Worm (Caenorhabditis elegans) whole organism, young adult: ENCODE results near the gene bath-33.

Experiments used
- B0019.2 ChIP-seq: fragments of 200-800 bp; sonication (Bioruptor generic); conservative IDR thresholded peaks from 2 replicates; pipeline ENCODE4 v1.3.6; 2022; ENCODE audit warnings: missing genetic modification reagents, missing genetic modification characterization, missing compliant biosample characterization
- B0035.1 ChIP-seq: sonication (generic microtip); optimal IDR thresholded peaks from 2 replicates; lab custom pipeline; 2016; ENCODE audit warnings: missing genetic modification characterization, mild to moderate bottlenecking, missing compliant biosample characterization, missing genotype, missing genetic modification reagents
- C06A6.2 ChIP-seq: fragments of 200-800 bp; sonication (Bioruptor generic); conservative IDR thresholded peaks from 2 replicates; pipeline ENCODE4 v1.3.6; 2022; ENCODE audit warnings: missing genetic modification characterization, missing compliant biosample characterization
- F23B12.7 ChIP-seq: sonication (generic microtip); optimal IDR thresholded peaks from 2 replicates; lab custom pipeline; 2017; ENCODE audit warnings: missing genetic modification characterization, mild to moderate bottlenecking, missing compliant biosample characterization, antibody characterized with exemption, moderate library complexity; ENCODE audit not compliant: insufficient read depth
- F37B4.10 ChIP-seq: fragments of 200-800 bp; sonication (Bioruptor generic); IDR thresholded peaks from 2 replicates; pipeline ENCODE4 v1.3.6; 2022; ENCODE audit warnings: missing genetic modification characterization, missing compliant biosample characterization
- F57A8.1 ChIP-seq: fragments of 200-800 bp; sonication (Bioruptor generic); optimal IDR thresholded peaks from 2 replicates; lab custom pipeline; 2018; ENCODE audit warnings: mild to moderate bottlenecking, missing genetic modification characterization, moderate library complexity, missing compliant biosample characterization
- K11D2.4 ChIP-seq: fragments of 200-800 bp; sonication (Bioruptor generic); IDR thresholded peaks from 2 replicates; pipeline ENCODE4 v1.3.6; 2022; ENCODE audit warnings: missing genetic modification reagents, missing genetic modification characterization, missing compliant biosample characterization
- K12H6.12 ChIP-seq: fragments of 200-800 bp; sonication (Bioruptor generic); optimal IDR thresholded peaks from 2 replicates; lab custom pipeline; 2018; ENCODE audit warnings: mild to moderate bottlenecking, missing genetic modification characterization, missing compliant biosample characterization
- Y53F4B.3 ChIP-seq: fragments of 200-800 bp; sonication (Bioruptor generic); IDR thresholded peaks from 2 replicates; pipeline ENCODE4 v1.3.6; 2022; ENCODE audit warnings: missing genetic modification reagents, missing genetic modification characterization, missing compliant biosample characterization
- ZK185.1 ChIP-seq: sonication (generic microtip); optimal IDR thresholded peaks from 2 replicates; lab custom pipeline; 2016; ENCODE audit warnings: mild to moderate bottlenecking, missing genetic modification characterization, missing compliant biosample characterization; ENCODE audit not compliant: poor library complexity, severe bottlenecking
- ama-1 ChIP-seq, 3 experiments: fragments of 150-350 bp in 1 of 3; sonication (generic microtip) in 2 of 3; optimal IDR thresholded peaks; 2 replicates each; lab custom pipeline; 2014 to 2018; ENCODE audit warnings: missing biosample characterization in 2 of 3, missing genetic modification characterization in 2 of 3, missing genetic modification reagents in 2 of 3
- aptf-3 ChIP-seq: fragments of 200-800 bp; sonication (Bioruptor generic); IDR thresholded peaks from 2 replicates; pipeline ENCODE4 v1.3.6; 2022; ENCODE audit warnings: missing genetic modification characterization, missing compliant biosample characterization
- atf-7 ChIP-seq: sonication (generic microtip); optimal IDR thresholded peaks from 2 replicates; lab custom pipeline; 2017; ENCODE audit warnings: mild to moderate bottlenecking, missing genetic modification characterization, missing compliant biosample characterization
- attf-6 ChIP-seq: fragments of 200-800 bp; sonication (Bioruptor generic); IDR thresholded peaks from 2 replicates; pipeline ENCODE4 v1.3.6; 2022; ENCODE audit warnings: missing genetic modification reagents, missing genetic modification characterization, missing compliant biosample characterization
- bed-2 ChIP-seq: fragments of 200-800 bp; sonication (Bioruptor generic); IDR thresholded peaks from 2 replicates; pipeline ENCODE4 v1.3.6; 2022; ENCODE audit warnings: missing genetic modification reagents, missing genetic modification characterization, missing compliant biosample characterization
- ccch-3 ChIP-seq: fragments of 200-800 bp; sonication (Bioruptor generic); optimal IDR thresholded peaks from 2 replicates; lab custom pipeline; 2018; ENCODE audit warnings: mild to moderate bottlenecking, missing genetic modification characterization, missing compliant biosample characterization
- ceh-100 ChIP-seq: fragments of 200-800 bp; sonication (Bioruptor generic); IDR thresholded peaks from 2 replicates; pipeline ENCODE4 v1.3.6; 2022; ENCODE audit warnings: missing genetic modification reagents, missing genetic modification characterization, missing compliant biosample characterization
- ceh-58 ChIP-seq: fragments of 200-800 bp; sonication (Bioruptor generic); IDR thresholded peaks from 2 replicates; pipeline ENCODE4 v1.3.6; 2022; ENCODE audit warnings: missing genetic modification characterization, missing compliant biosample characterization
- ceh-79 ChIP-seq: sonication (generic microtip); optimal IDR thresholded peaks from 2 replicates; lab custom pipeline; 2017; ENCODE audit warnings: mild to moderate bottlenecking, missing genetic modification characterization, missing compliant biosample characterization
- chd-7 ChIP-seq: sonication (generic microtip); optimal IDR thresholded peaks from 2 replicates; lab custom pipeline; 2016; ENCODE audit warnings: mild to moderate bottlenecking, missing genetic modification characterization, moderate library complexity, missing compliant biosample characterization
- efl-1 ChIP-seq: fragments of 150-350 bp; optimal IDR thresholded peaks from 2 replicates; lab custom pipeline; 2014; ENCODE audit warnings: missing biosample characterization, missing genetic modification reagents, missing genetic modification characterization
- hmg-20 ChIP-seq: fragments of 200-800 bp; sonication (Bioruptor generic); IDR thresholded peaks from 2 replicates; pipeline ENCODE4 v1.3.6; 2022; ENCODE audit warnings: missing genetic modification reagents, missing genetic modification characterization, missing compliant biosample characterization
- lin-40 ChIP-seq: sonication (generic microtip); optimal IDR thresholded peaks from 2 replicates; lab custom pipeline; 2016; ENCODE audit warnings: missing genetic modification characterization, mild to moderate bottlenecking, missing compliant biosample characterization, missing genotype, missing genetic modification reagents
- madf-10 ChIP-seq: sonication (generic microtip); optimal IDR thresholded peaks from 2 replicates; lab custom pipeline; 2016; ENCODE audit warnings: mild to moderate bottlenecking, missing genetic modification characterization, missing compliant biosample characterization
- mel-28 ChIP-seq: sonication (generic microtip); optimal IDR thresholded peaks from 2 replicates; lab custom pipeline; 2016; ENCODE audit warnings: borderline replicate concordance, mild to moderate bottlenecking, missing genetic modification characterization, missing compliant biosample characterization
- mes-4 ChIP-seq: sonication (generic microtip); optimal IDR thresholded peaks from 2 replicates; lab custom pipeline; 2016; ENCODE audit warnings: missing genotype, missing genetic modification characterization, missing compliant biosample characterization
- nfya-2 ChIP-seq: fragments of 200-800 bp; sonication (Bioruptor generic); IDR thresholded peaks from 2 replicates; pipeline ENCODE4 v1.3.6; 2022; ENCODE audit warnings: missing genetic modification reagents, missing genetic modification characterization, missing compliant biosample characterization
- nfyb-1 ChIP-seq: fragments of 200-800 bp; sonication (Bioruptor generic); IDR thresholded peaks from 2 replicates; pipeline ENCODE4 v1.3.6; 2022; ENCODE audit warnings: missing genetic modification reagents, missing genetic modification characterization, missing compliant biosample characterization
- nhr-80 ChIP-seq: sonication (generic microtip); optimal IDR thresholded peaks from 2 replicates; lab custom pipeline; 2016; ENCODE audit warnings: missing genetic modification characterization, missing compliant biosample characterization
- rcor-1 ChIP-seq: fragments of 200-800 bp; sonication (Bioruptor generic); IDR thresholded peaks from 2 replicates; pipeline ENCODE4 v1.3.6; 2022; ENCODE audit warnings: missing genetic modification reagents, missing genetic modification characterization, missing compliant biosample characterization
- snpc-4 ChIP-seq, 5 experiments: fragments of 150-350 bp in 1 of 5; sonication (generic microtip) in 4 of 5; optimal IDR thresholded peaks; 2 replicates each; lab custom pipeline; 2014 to 2018; ENCODE audit warnings: missing genetic modification characterization in 5 of 5, missing biosample characterization in 3 of 5, antibody characterized with exemption in 2 of 5, mild to moderate bottlenecking in 2 of 5, missing compliant biosample characterization in 2 of 5, missing genotype in 2 of 5, moderate library complexity in 2 of 5, missing genetic modification reagents in 1 of 5
- tbp1 ChIP-seq: fragments of 200-800 bp; sonication (Bioruptor generic); optimal IDR thresholded peaks from 2 replicates; lab custom pipeline; 2018; ENCODE audit warnings: mild to moderate bottlenecking, missing genetic modification characterization, missing compliant biosample characterization
- zfh-2 ChIP-seq: fragments of 200-800 bp; sonication (Bioruptor generic); conservative IDR thresholded peaks from 2 replicates; pipeline ENCODE4 v1.3.6; 2022; ENCODE audit warnings: missing genetic modification reagents, missing genetic modification characterization, missing compliant biosample characterization
- zim-3 ChIP-seq: sonication (generic microtip); optimal IDR thresholded peaks from 2 replicates; lab custom pipeline; 2017; ENCODE audit warnings: mild to moderate bottlenecking, missing genetic modification characterization, moderate library complexity, missing compliant biosample characterization
- ztf-18 ChIP-seq: sonication (generic microtip); optimal IDR thresholded peaks from 2 replicates; lab custom pipeline; 2016; ENCODE audit warnings: missing genotype, mild to moderate bottlenecking, missing genetic modification characterization, missing compliant biosample characterization
- ztf-22 ChIP-seq: fragments of 200-800 bp; sonication (Bioruptor generic); optimal IDR thresholded peaks from 2 replicates; lab custom pipeline; 2018; ENCODE audit warnings: mild to moderate bottlenecking, missing genetic modification characterization, moderate library complexity, missing compliant biosample characterization
- ztf-26 ChIP-seq: sonication (generic microtip); optimal IDR thresholded peaks from 2 replicates; lab custom pipeline; 2017; ENCODE audit warnings: missing genetic modification characterization, missing compliant biosample characterization
- ztf-28 ChIP-seq: fragments of 200-800 bp; sonication (Bioruptor generic); IDR thresholded peaks from 2 replicates; pipeline ENCODE4 v1.3.6; 2022; ENCODE audit warnings: missing genetic modification reagents, missing genetic modification characterization, missing compliant biosample characterization
- ztf-3 ChIP-seq: fragments of 200-800 bp; sonication (Bioruptor generic); optimal IDR thresholded peaks from 2 replicates; lab custom pipeline; 2018; ENCODE audit warnings: mild to moderate bottlenecking, missing genetic modification characterization, missing compliant biosample characterization

Gene bath-33

DNA sequence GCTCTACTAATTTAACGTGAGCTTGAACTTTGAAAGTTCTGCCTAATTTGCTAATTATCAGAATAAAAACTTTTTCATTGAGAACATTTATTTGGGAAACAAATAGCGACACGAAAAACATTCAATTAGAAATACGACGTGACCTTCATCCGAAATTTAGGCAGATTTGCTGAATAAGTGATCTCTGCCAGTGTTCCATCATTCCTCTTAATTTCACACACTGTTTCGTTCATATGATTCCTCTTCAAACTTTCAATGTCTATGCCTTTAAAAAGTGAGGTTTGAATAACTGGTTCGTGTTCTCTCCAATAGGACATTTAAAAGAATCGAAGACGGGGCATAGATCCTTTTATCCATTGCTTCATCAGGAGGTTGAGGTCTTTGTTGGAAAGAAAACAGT is 44.5 kb upstream of the bath-33 start, which contains the start of gene fbxb-20:
TSS of gene fbxb-20 (minus strand) at position 101 of the 400 bp plus-strand sequence.
- TF ChIP-seq rcor-1 (GFP tag; lab: Robert Waterston, UW) (no peak), aptf-3 (no peak), chd-7 (no peak), tbp1 (GFP tag; lab: Kevin White, UChicago) (no peak), ama-1 (optimal IDR thresholded peaks at IDR 0.05; lab: Kevin White, UChicago) (no peak), ama-1 (GFP tag; optimal IDR thresholded peaks at IDR 0.05; lab: Kevin White, UChicago) (no peak), F37B4.10 (no peak), snpc-4 (GFP tag; optimal IDR thresholded peaks at IDR 0.05; lab: Kevin White, UChicago) (no peak), snpc-4 (tag; optimal IDR thresholded peaks at IDR 0.05; lab: Kevin White, UChicago) (no peak), hmg-20 (GFP tag; lab: Robert Waterston, UW) (no peak), Y53F4B.3 (GFP tag; lab: Robert Waterston, UW) (no peak), efl-1 (GFP tag; lab: Kevin White, UChicago) (no peak), nfyb-1 (GFP tag; lab: Robert Waterston, UW) (no peak), ceh-58 (GFP tag; lab: Robert Waterston, UW) (no peak)

- TF ChIP-seq K11D2.4 (no peak), C06A6.2 (GFP tag; lab: Robert Waterston, UW) (no peak), ceh-100 (GFP tag; lab: Robert Waterston, UW) (no peak), mel-28 (tag; lab: Kevin White, UChicago) (no peak)
These were observed 42.8 kb upstream of the bath-33 start, which contains the start of gene fbxb-21 for ce11 chrII:1648768-1649167. TSS of gene fbxb-21 (minus strand) at chrII:1648868.

DNA sequence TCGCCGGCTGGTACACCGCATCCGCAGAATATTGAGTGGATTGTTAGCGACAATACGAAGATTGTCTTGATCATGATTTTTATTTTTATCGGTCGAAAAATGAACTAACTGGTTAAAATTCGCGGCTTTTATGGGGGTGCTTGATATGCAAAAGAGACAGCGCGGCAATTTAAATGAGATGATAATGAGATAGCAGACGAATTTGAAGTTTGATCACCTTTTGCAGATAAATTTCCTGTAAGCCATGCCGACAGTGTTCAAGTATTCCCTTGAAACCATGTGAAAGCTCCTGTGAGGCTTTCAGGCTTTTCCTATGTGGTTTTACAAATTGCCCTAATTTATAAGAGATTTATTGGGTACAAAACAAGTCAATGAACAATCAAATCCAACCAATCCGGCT is 40.2 kb upstream of the bath-33 start, which contains the start of gene ZC204.17:
TSS of gene ZC204.17 (minus strand) at position 101 of the 400 bp plus-strand sequence.
- TF ChIP-seq ztf-22 (GFP tag; lab: Kevin White, UChicago): no peak
- TF ChIP-seq zim-3 (tag; lab: Kevin White, UChicago): no peak
- TF ChIP-seq C06A6.2 (GFP tag; lab: Robert Waterston, UW): no peak
- no peak for TF ChIP-seq F23B12.7 (tag; lab: Kevin White, UChicago)
- TF ChIP-seq atf-7 (tag; lab: Kevin White, UChicago): no peak
- no peak for TF ChIP-seq mes-4 (tag; lab: Kevin White, UChicago)
- TF ChIP-seq ztf-26 (tag; lab: Kevin White, UChicago): no peak
- no peak for TF ChIP-seq ztf-18 (tag; lab: Kevin White, UChicago)
- TF ChIP-seq K12H6.12 (tag; lab: Kevin White, UChicago): no peak
- no peak for TF ChIP-seq ccch-3 (GFP tag; lab: Kevin White, UChicago)
- TF ChIP-seq, all 124 proteins: peak for 0

ce11 chrII:1644777-1645348 is 38.9 kb upstream of the bath-33 start, which contains the start of gene ZC204.6:
TSS of gene ZC204.6 (minus strand) at chrII:1644827.
- TF ChIP-seq zfh-2 (GFP tag; lab: Robert Waterston, UW) (peak; percentile 84), ztf-28 (GFP tag; lab: Robert Waterston, UW) (no peak), K11D2.4 (no peak), B0035.1 (tag; lab: Kevin White, UChicago) (no peak), F37B4.10 (no peak), aptf-3 (no peak), nfya-2 (no peak), B0019.2 (GFP tag; lab: Robert Waterston, UW) (no peak)

DNA sequence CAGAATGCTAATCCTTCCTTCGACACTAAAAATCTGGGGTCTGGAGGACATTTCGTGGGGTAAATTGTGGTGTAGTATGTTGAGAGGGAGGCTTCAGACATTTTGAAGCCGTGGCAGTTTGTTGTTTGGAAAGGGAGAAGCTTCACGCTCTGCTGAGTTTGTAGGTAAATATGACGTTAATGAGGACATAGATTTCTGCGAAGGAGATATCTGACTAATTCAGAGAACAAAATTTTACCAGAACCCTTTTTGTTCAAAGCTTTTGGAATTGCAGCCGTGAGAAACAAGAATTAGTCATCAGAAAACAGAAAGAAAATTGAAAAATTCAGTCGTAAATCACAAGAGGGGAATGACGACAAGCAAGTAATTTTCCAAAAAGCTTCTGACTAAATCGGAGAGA is 34.5 kb upstream of the bath-33 start, which contains the start of gene srh-72:
TSS of gene srh-72 (minus strand) at position 101 of the 400 bp plus-strand sequence.
- TF ChIP-seq ZK185.1 (no peak), nhr-80 (tag; lab: Kevin White, UChicago) (no peak), madf-10 (tag; lab: Kevin White, UChicago) (no peak), F57A8.1 (GFP tag; lab: Kevin White, UChicago) (no peak), bed-2 (GFP tag; lab: Robert Waterston, UW) (no peak), attf-6 (GFP tag; lab: Robert Waterston, UW) (no peak), ceh-79 (tag; lab: Kevin White, UChicago) (no peak), ztf-3 (GFP tag; lab: Kevin White, UChicago) (no peak), lin-40 (tag; lab: Kevin White, UChicago) (no peak)
- TF ChIP-seq, all 124 proteins: peak for 0
